Worm (Caenorhabditis elegans): ENCODE measurements around the gene nspb-5.
A peak's percentile ranks its signal among the peaks of the same experiment; 100 is the strongest.
"Not testable (repeated sequence)": the region's sequence is repeated elsewhere in the genome, so short reads cannot be mapped to it uniquely, and the experiment has no call there.

nspb-5 gene

ce11 chrIV:6577914-6578313 lies 20.9 kb upstream of the nspb-5 start, which contains the start of gene C43G2.3:
Gene C43G2.3, plus strand, starts transcription at chrIV:6578214.
- TF ChIP-seq him-1 (tag; optimal IDR thresholded peaks at IDR 0.05) (no peak), W03F9.2 (tag; optimal IDR thresholded peaks at IDR 0.05) (no peak), dao-5 (tag; optimal IDR thresholded peaks at IDR 0.05) (no peak)

- TF ChIP-seq dao-5 (tag; optimal IDR thresholded peaks at IDR 0.05) (no peak), W03F9.2 (tag; optimal IDR thresholded peaks at IDR 0.05) (no peak), him-1 (tag; optimal IDR thresholded peaks at IDR 0.05) (no peak)
These were observed 17.2 kb upstream of the nspb-5 start for ce11 chrIV:6581658-6582057.

- TF ChIP-seq W03F9.2 (tag; optimal IDR thresholded peaks at IDR 0.05), result no peak
- TF ChIP-seq him-1 (tag; optimal IDR thresholded peaks at IDR 0.05), result no peak
- no peak for TF ChIP-seq dao-5 (tag; optimal IDR thresholded peaks at IDR 0.05)
These were observed 16.2 kb upstream of the nspb-5 start, which contains the start of gene odr-8 for ce11 chrIV:6582604-6583003. Gene odr-8, minus strand, starts transcription at chrIV:6582704.

- TF ChIP-seq him-1 (tag; optimal IDR thresholded peaks at IDR 0.05) (peak; percentile 27), dao-5 (tag; optimal IDR thresholded peaks at IDR 0.05) (no peak), W03F9.2 (tag; optimal IDR thresholded peaks at IDR 0.05) (peak; percentile 92)
These were observed 13.4 kb upstream of the nspb-5 start, which contains the start of the genes F38A5.2 and dnj-11 for ce11 chrIV:6585397-6585921. Gene F38A5.2, minus strand, starts transcription at chrIV:6585400. Gene dnj-11, plus strand, starts transcription at chrIV:6585871.

- no peak for TF ChIP-seq dao-5 (tag; optimal IDR thresholded peaks at IDR 0.05)
- no peak for TF ChIP-seq him-1 (tag; optimal IDR thresholded peaks at IDR 0.05)
- no peak for TF ChIP-seq W03F9.2 (tag; optimal IDR thresholded peaks at IDR 0.05)
These were observed 10.7 kb upstream of the nspb-5 start for ce11 chrIV:6588080-6588613.

- no peak for TF ChIP-seq W03F9.2 (tag; optimal IDR thresholded peaks at IDR 0.05)
- no peak for TF ChIP-seq dao-5 (tag; optimal IDR thresholded peaks at IDR 0.05)
- no peak for TF ChIP-seq him-1 (tag; optimal IDR thresholded peaks at IDR 0.05)
These were observed 8.8 kb upstream of the nspb-5 start, which contains the start of the genes lec-11 and irld-7 for ce11 chrIV:6590029-6590428. Gene lec-11, minus strand, starts transcription at chrIV:6590154. Gene irld-7, plus strand, starts transcription at chrIV:6590360.

ce11 chrIV:6591010-6591746 lies 7.7 kb upstream of the nspb-5 start, which contains the start of the genes nspb-1 and nspb-2:
Gene nspb-1, minus strand, starts transcription at chrIV:6591110.
Gene nspb-2, plus strand, starts transcription at chrIV:6591696.
- not testable (repeated sequence) for TF ChIP-seq W03F9.2, dao-5, him-1 (tag; optimal IDR thresholded peaks at IDR 0.05)

ce11 chrIV:6594871-6595270 lies 4.0 kb upstream of the nspb-5 start, which contains the start of gene nspb-3:
Gene nspb-3, minus strand, starts transcription at chrIV:6594971.
- not testable (repeated sequence) for TF ChIP-seq him-1, dao-5, W03F9.2 (tag; optimal IDR thresholded peaks at IDR 0.05)

- TF ChIP-seq dao-5 (tag; optimal IDR thresholded peaks at IDR 0.05) (no peak), him-1 (tag; optimal IDR thresholded peaks at IDR 0.05) (no peak), W03F9.2 (tag; optimal IDR thresholded peaks at IDR 0.05) (no peak)
These were observed 2.9 kb upstream of the nspb-5 start, which contains the start of gene F38A5.22 for ce11 chrIV:6595912-6596311. Gene F38A5.22, minus strand, starts transcription at chrIV:6595940.

ce11 chrIV:6597298-6597697 lies 1.5 kb upstream of the nspb-5 start, which contains the start of gene F38A5.6:
Gene F38A5.6, minus strand, starts transcription at chrIV:6597398.
- no peak for TF ChIP-seq W03F9.2 (tag; optimal IDR thresholded peaks at IDR 0.05)
- no peak for TF ChIP-seq dao-5 (tag; optimal IDR thresholded peaks at IDR 0.05)
- TF ChIP-seq him-1 (tag; optimal IDR thresholded peaks at IDR 0.05), result no peak

- not testable (repeated sequence) for TF ChIP-seq him-1, W03F9.2, dao-5 (tag; optimal IDR thresholded peaks at IDR 0.05)
These were observed 922 bp upstream of the nspb-5 start, which contains the start of gene nspb-4 for ce11 chrIV:6597918-6598317. Gene nspb-4, plus strand, starts transcription at chrIV:6598218.

- TF ChIP-seq him-1 (tag; optimal IDR thresholded peaks at IDR 0.05) (no peak), W03F9.2 (tag; optimal IDR thresholded peaks at IDR 0.05) (no peak), dao-5 (tag; optimal IDR thresholded peaks at IDR 0.05) (no peak)
These were observed 607 bp downstream of the nspb-5 start, which contains the start of gene F38A5.8 for ce11 chrIV:6599447-6599846. Gene F38A5.8, plus strand, starts transcription at chrIV:6599747.

ce11 chrIV:6601213-6601724 lies 2.4 kb downstream of the nspb-5 start, which contains the start of gene sup-36:
Gene sup-36, plus strand, starts transcription at chrIV:6601674.
- TF ChIP-seq W03F9.2 (tag; optimal IDR thresholded peaks at IDR 0.05), result no peak
- TF ChIP-seq dao-5 (tag; optimal IDR thresholded peaks at IDR 0.05), result no peak
- no peak for TF ChIP-seq him-1 (tag; optimal IDR thresholded peaks at IDR 0.05)

Data from whole organism, L4/young adult.